Worm (Caenorhabditis elegans): ENCODE measurements around the gene R07B7.6.

- TF ChIP-seq blmp-1 (tag; optimal IDR thresholded peaks at IDR 0.05) (peak; percentile 7), rnt-1 (tag; optimal IDR thresholded peaks at IDR 0.05) (no peak), lin-39 (tag; optimal IDR thresholded peaks at IDR 0.05) (no peak), dpl-1 (GFP tag; optimal IDR thresholded peaks at IDR 0.05) (no peak), mep-1 (tag; optimal IDR thresholded peaks at IDR 0.05) (no peak), pag-3 (tag; optimal IDR thresholded peaks at IDR 0.05; ENCODE audit: borderline replicate concordance, insufficient read depth) (no peak), nhr-47 (tag; optimal IDR thresholded peaks at IDR 0.05) (no peak), fos-1 (tag; optimal IDR thresholded peaks at IDR 0.05) (no peak), ceh-90 (tag; optimal IDR thresholded peaks at IDR 0.05) (no peak)
Observed at ce11 chrV:12036129-12036528, 38.7 kb downstream of the R07B7.6 start.
